Worm (Caenorhabditis elegans) whole organism, L3 larva: Measurements from ENCODE around the gene ctf-18.

Source experiments
- aly-2 ChIP-seq: fragments of 150-350 bp; optimal IDR thresholded peaks from 2 replicates; lab custom pipeline; 2014; ENCODE audit warnings: missing biosample characterization, missing genetic modification characterization
- ama-1 ChIP-seq: fragments of 150-350 bp; optimal IDR thresholded peaks from 2 replicates; lab custom pipeline; 2018
- ceh-16 ChIP-seq: sonication (generic microtip); optimal IDR thresholded peaks from 2 replicates; lab custom pipeline; 2017; ENCODE audit warnings: missing biosample characterization, missing genetic modification characterization
- ceh-28 ChIP-seq: fragments of 150-350 bp; optimal IDR thresholded peaks from 2 replicates; lab custom pipeline; 2014; ENCODE audit warnings: missing biosample characterization, missing genetic modification reagents, missing genetic modification characterization
- egl-27 ChIP-seq: sonication (generic microtip); optimal IDR thresholded peaks from 4 replicates; lab custom pipeline; 2017; ENCODE audit warnings: missing biosample characterization, missing genetic modification reagents, missing genetic modification characterization
- egl-5 ChIP-seq: fragments of 150-350 bp; optimal IDR thresholded peaks from 2 replicates; lab custom pipeline; 2017; ENCODE audit warnings: missing biosample characterization, missing genetic modification reagents, missing genetic modification characterization, inconsistent platforms
- elt-1 ChIP-seq: fragments of 150-350 bp; optimal IDR thresholded peaks from 2 replicates; lab custom pipeline; 2014; ENCODE audit warnings: missing biosample characterization, missing genetic modification characterization
- elt-2 ChIP-seq: sonication (generic microtip); optimal IDR thresholded peaks from 2 replicates; lab custom pipeline; 2016; ENCODE audit warnings: missing genetic modification reagents, mild to moderate bottlenecking, missing genetic modification characterization, missing compliant biosample characterization
- elt-3 ChIP-seq, 3 experiments: fragments of 150-350 bp in 1 of 3; sonication (generic microtip) in 2 of 3; optimal IDR thresholded peaks; 2 replicates in 2 of 3; 4 replicates in 1 of 3; lab custom pipeline; 2014 to 2017; ENCODE audit warnings: missing biosample characterization in 3 of 3, missing genetic modification characterization in 3 of 3
- eor-1 ChIP-seq, 2 experiments: fragments of 150-350 bp; optimal IDR thresholded peaks; 2 replicates each; lab custom pipeline; 2014 to 2018; ENCODE audit warnings: missing biosample characterization in 2 of 2, missing genetic modification characterization in 2 of 2
- fkh-10 ChIP-seq: sonication (generic microtip); optimal IDR thresholded peaks from 2 replicates; lab custom pipeline; 2017; ENCODE audit warnings: missing biosample characterization, missing genetic modification reagents, missing genetic modification characterization
- fkh-2 ChIP-seq: fragments of 150-350 bp; optimal IDR thresholded peaks from 2 replicates; lab custom pipeline; 2014; ENCODE audit warnings: missing biosample characterization, missing genetic modification reagents, missing genetic modification characterization
- fos-1 ChIP-seq: fragments of 150-350 bp; optimal IDR thresholded peaks from 2 replicates; lab custom pipeline; 2014; ENCODE audit warnings: missing biosample characterization, missing genetic modification characterization
- hmg-11 ChIP-seq: sonication (generic microtip); optimal IDR thresholded peaks from 2 replicates; lab custom pipeline; 2016; ENCODE audit warnings: missing genetic modification characterization, missing compliant biosample characterization
- jun-1 ChIP-seq: fragments of 150-350 bp; optimal IDR thresholded peaks from 2 replicates; lab custom pipeline; 2014; ENCODE audit warnings: missing biosample characterization, missing genetic modification reagents, missing genetic modification characterization
- lin-15B ChIP-seq: fragments of 150-350 bp; optimal IDR thresholded peaks from 2 replicates; lab custom pipeline; 2014; ENCODE audit warnings: missing biosample characterization, missing genetic modification characterization
- lsy-12 ChIP-seq: sonication (generic microtip); optimal IDR thresholded peaks from 2 replicates; lab custom pipeline; 2016; ENCODE audit warnings: mild to moderate bottlenecking, missing genetic modification characterization, missing compliant biosample characterization
- mdl-1 ChIP-seq: fragments of 150-350 bp; optimal IDR thresholded peaks from 2 replicates; lab custom pipeline; 2014; ENCODE audit warnings: missing biosample characterization, missing genetic modification characterization
- mml-1 ChIP-seq: fragments of 150-350 bp; sonication (generic microtip); optimal IDR thresholded peaks from 3 replicates; lab custom pipeline; 2014; ENCODE audit warnings: missing biosample characterization, missing genetic modification characterization
- nfya-1 ChIP-seq: sonication (generic microtip); optimal IDR thresholded peaks from 2 replicates; lab custom pipeline; 2017; ENCODE audit warnings: missing genetic modification characterization, mild to moderate bottlenecking, missing compliant biosample characterization, antibody characterized with exemption, moderate library complexity; ENCODE audit not compliant: insufficient read depth
- nhr-11 ChIP-seq: fragments of 150-350 bp; optimal IDR thresholded peaks from 2 replicates; lab custom pipeline; 2014; ENCODE audit warnings: missing biosample characterization, missing genetic modification characterization
- nhr-23 ChIP-seq: fragments of 150-350 bp; optimal IDR thresholded peaks from 2 replicates; lab custom pipeline; 2014; ENCODE audit warnings: missing biosample characterization, missing genetic modification reagents, missing genetic modification characterization
- nhr-25 ChIP-seq: sonication (generic microtip); optimal IDR thresholded peaks from 2 replicates; lab custom pipeline; 2017; ENCODE audit warnings: missing biosample characterization, missing genetic modification characterization
- nhr-28 ChIP-seq: fragments of 150-350 bp; optimal IDR thresholded peaks from 2 replicates; lab custom pipeline; 2014; ENCODE audit warnings: missing biosample characterization, missing genetic modification characterization
- nhr-43 ChIP-seq: sonication (generic microtip); optimal IDR thresholded peaks from 2 replicates; lab custom pipeline; 2016; ENCODE audit warnings: mild to moderate bottlenecking, missing genetic modification characterization, missing compliant biosample characterization; ENCODE audit not compliant: poor library complexity, severe bottlenecking
- nhr-67 ChIP-seq: fragments of 150-350 bp; optimal IDR thresholded peaks from 2 replicates; lab custom pipeline; 2014; ENCODE audit warnings: missing biosample characterization, missing genetic modification characterization
- nhr-76 ChIP-seq: fragments of 150-350 bp; sonication (generic microtip); optimal IDR thresholded peaks from 5 replicates; lab custom pipeline; 2014; ENCODE audit warnings: missing biosample characterization, missing genetic modification characterization
- nhr-77 ChIP-seq: fragments of 150-350 bp; optimal IDR thresholded peaks from 2 replicates; lab custom pipeline; 2014; ENCODE audit warnings: missing biosample characterization, missing genetic modification characterization
- pqm-1 ChIP-seq: fragments of 150-350 bp; optimal IDR thresholded peaks from 2 replicates; lab custom pipeline; 2017; ENCODE audit warnings: missing biosample characterization, missing genetic modification characterization, inconsistent platforms
- sea-2 ChIP-seq: fragments of 150-350 bp; sonication (generic microtip); optimal IDR thresholded peaks from 4 replicates; lab custom pipeline; 2014; ENCODE audit warnings: missing biosample characterization, missing genetic modification reagents, missing genetic modification characterization
- skn-1 ChIP-seq: fragments of 150-350 bp; optimal IDR thresholded peaks from 2 replicates; lab custom pipeline; 2014; ENCODE audit warnings: missing biosample characterization, missing genetic modification characterization
- tbx-2 ChIP-seq: sonication (generic microtip); optimal IDR thresholded peaks from 2 replicates; lab custom pipeline; 2016; ENCODE audit warnings: mild to moderate bottlenecking, missing genetic modification characterization, missing compliant biosample characterization
- unc-39 ChIP-seq: sonication (generic microtip); optimal IDR thresholded peaks from 4 replicates; lab custom pipeline; 2017; ENCODE audit warnings: missing biosample characterization, missing genetic modification characterization
- unc-62 ChIP-seq: fragments of 150-350 bp; sonication (generic microtip); optimal IDR thresholded peaks from 4 replicates; lab custom pipeline; 2014; ENCODE audit warnings: missing biosample characterization, missing genetic modification reagents, missing genetic modification characterization
- zag-1 ChIP-seq: fragments of 150-350 bp; optimal IDR thresholded peaks from 2 replicates; lab custom pipeline; 2014; ENCODE audit warnings: missing biosample characterization, missing genetic modification characterization
- ztf-11 ChIP-seq: fragments of 150-350 bp; optimal IDR thresholded peaks from 2 replicates; lab custom pipeline; 2014; ENCODE audit warnings: missing biosample characterization, missing genetic modification characterization

ctf-18 gene

DNA sequence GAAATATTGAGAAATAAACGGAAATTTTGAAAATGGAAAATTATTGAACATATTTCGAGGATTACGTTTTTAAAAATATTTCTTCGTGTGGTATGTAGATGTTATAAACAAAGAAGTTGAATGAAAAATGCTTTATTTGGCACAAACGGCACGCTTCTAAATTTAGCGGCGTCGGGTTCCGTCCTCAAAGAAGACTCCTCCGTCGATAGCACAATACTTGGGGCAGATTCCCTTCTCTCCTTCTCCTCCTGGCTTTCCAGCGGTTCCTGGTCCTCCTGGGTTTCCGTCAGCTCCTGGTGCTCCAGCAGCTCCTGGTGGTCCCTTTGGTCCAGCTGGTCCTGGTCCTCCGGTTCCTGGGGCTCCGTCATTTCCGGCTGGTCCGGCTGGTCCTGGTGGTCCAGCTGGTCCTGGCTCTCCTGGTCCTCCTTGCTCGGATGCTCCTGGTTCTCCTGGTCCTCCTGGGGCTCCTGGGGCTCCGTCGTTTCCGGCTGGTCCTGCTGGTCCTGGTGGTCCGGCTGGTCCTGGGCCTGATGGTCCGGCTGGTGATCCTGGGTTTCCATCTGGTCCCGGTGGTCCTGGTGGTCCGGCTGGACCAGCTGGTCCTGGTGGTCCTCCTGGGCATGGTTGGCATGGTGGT is 42.0 kb downstream of the ctf-18 start, which contains the start of gene W01B6.8:
Gene W01B6.8, minus strand, starts transcription at position 51 of the 637 bp plus-strand sequence.
- TF ChIP-seq nhr-28 (no peak), zag-1 (tag; lab: Kevin White, UChicago) (no peak), egl-5 (tag; lab: Kevin White, UChicago) (no peak), hmg-11 (tag; lab: Kevin White, UChicago) (no peak), ceh-28 (tag; lab: Kevin White, UChicago) (no peak), elt-2 (tag; lab: Kevin White, UChicago) (no peak), nhr-23 (tag; lab: Kevin White, UChicago) (no peak)

DNA sequence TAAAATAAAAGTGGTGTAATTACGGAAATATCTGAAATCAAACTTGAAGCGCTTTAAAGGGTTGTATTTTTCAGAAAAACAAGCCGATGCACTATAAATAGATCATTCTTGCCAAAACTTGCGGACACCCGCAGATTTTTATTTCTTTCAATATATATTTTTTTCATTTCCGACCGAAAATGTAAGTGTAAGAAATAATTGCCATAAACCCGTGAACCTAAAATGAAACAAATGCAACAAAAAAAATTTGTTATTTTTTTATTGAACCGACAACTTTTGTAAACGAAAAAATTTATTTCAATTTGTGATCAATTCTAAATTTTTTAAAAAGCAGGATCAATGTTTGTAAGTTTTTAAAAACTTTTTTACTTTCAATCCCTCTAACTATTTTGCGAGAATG is 45.6 kb downstream of the ctf-18 start, which contains the start of gene W01B6.6:
Gene W01B6.6, plus strand, starts transcription at position 301 of the 400 bp plus-strand sequence.
- TF ChIP-seq nhr-28 = no peak
- TF ChIP-seq fkh-10 (GFP tag; lab: Kevin White, UChicago) = no peak
- no peak for TF ChIP-seq unc-39
- TF ChIP-seq nhr-11 (tag; lab: Kevin White, UChicago) = no peak
- no peak for TF ChIP-seq sea-2 (GFP tag; lab: Kevin White, UChicago)
- no peak for TF ChIP-seq lin-15B (tag; lab: Kevin White, UChicago)
- no peak for TF ChIP-seq nhr-25 (tag; lab: Kevin White, UChicago)
- no peak for TF ChIP-seq skn-1 (tag; lab: Kevin White, UChicago)
- TF ChIP-seq egl-27 (tag; lab: Kevin White, UChicago) = no peak
- no peak for TF ChIP-seq elt-1
- no peak for TF ChIP-seq nhr-23 (tag; lab: Kevin White, UChicago)
- no peak for TF ChIP-seq egl-5 (tag; lab: Kevin White, UChicago)
- no peak for TF ChIP-seq nfya-1 (tag; lab: Kevin White, UChicago)
- TF ChIP-seq jun-1 = no peak
- TF ChIP-seq ama-1 (lab: Kevin White, UChicago) = no peak
- TF ChIP-seq nhr-76 (tag; lab: Kevin White, UChicago) = no peak

DNA sequence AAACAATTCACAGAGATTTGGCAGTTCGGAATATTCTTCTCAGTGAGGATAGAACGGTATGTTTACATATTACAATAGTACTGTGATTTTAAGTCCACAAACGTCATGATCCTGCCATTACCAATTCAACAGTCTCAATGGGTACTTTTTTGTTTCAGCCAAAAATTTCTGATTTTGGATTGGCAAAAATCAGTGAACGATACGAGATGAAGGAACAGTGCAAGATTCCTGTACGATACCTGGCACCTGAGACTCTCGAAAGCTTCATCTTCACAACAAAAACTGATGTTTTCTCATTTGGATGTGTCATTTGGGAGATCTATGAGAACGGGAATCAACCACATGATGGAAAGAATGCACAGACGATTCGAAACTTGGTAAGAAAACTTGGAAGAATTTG is 48.4 kb downstream of the ctf-18 start:
- TF ChIP-seq fos-1 (tag; lab: Kevin White, UChicago) = no peak
- TF ChIP-seq skn-1 (tag; lab: Kevin White, UChicago) = no peak
- TF ChIP-seq mml-1 (tag; lab: Kevin White, UChicago) = no peak
- TF ChIP-seq nfya-1 (tag; lab: Kevin White, UChicago) = no peak
- no peak for TF ChIP-seq elt-1
- TF ChIP-seq nhr-67 = no peak
- no peak for TF ChIP-seq egl-5 (tag; lab: Kevin White, UChicago)
- no peak for TF ChIP-seq tbx-2
- no peak for TF ChIP-seq fkh-2

DNA sequence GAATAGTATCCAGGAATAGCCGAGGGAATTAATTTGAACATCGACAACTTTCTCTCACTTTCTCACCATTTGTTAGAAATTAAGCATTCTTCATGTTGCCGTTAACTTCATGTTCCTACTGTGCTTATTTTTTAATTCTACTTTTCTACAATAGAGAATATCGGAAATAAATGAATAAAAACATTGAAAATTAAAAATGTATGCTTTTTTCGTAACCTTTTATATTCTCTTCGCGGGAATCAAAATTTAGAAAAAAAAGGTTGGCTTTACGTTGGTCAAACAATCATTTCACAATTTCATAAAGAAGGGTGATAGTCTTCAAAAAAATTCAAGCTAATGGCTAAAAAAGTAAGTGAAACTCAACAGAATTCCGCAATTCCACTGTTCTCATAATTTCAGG is 50.5 kb downstream of the ctf-18 start, which contains the start of gene W01B6.5:
Gene W01B6.5, plus strand, starts transcription at position 301 of the 400 bp plus-strand sequence.
- TF ChIP-seq nhr-77 (tag; lab: Kevin White, UChicago) (no peak), skn-1 (tag; lab: Kevin White, UChicago) (no peak), ceh-16 (tag; lab: Kevin White, UChicago) (no peak)
- TF ChIP-seq, all 47 proteins: peak for 0

- TF ChIP-seq unc-62 = no peak
- no peak for TF ChIP-seq fos-1 (tag; lab: Kevin White, UChicago)
- no peak for TF ChIP-seq hmg-11 (tag; lab: Kevin White, UChicago)
- TF ChIP-seq lsy-12 (tag; lab: Kevin White, UChicago) = no peak
- no peak for TF ChIP-seq pqm-1
- TF ChIP-seq aly-2 (tag; lab: Kevin White, UChicago) = no peak
- no peak for TF ChIP-seq egl-27 (tag; lab: Kevin White, UChicago)
- TF ChIP-seq nhr-28 = no peak
- TF ChIP-seq unc-39 = no peak
- TF ChIP-seq eor-1 (tag; optimal IDR thresholded peaks at IDR 0.05; lab: Kevin White, UChicago) = no peak
- no peak for TF ChIP-seq nhr-43
- TF ChIP-seq nhr-77 (tag; lab: Kevin White, UChicago) = no peak
- no peak for TF ChIP-seq mml-1 (tag; lab: Kevin White, UChicago)
- TF ChIP-seq egl-5 (tag; lab: Kevin White, UChicago) = no peak
- no peak for TF ChIP-seq elt-3 (tag; optimal IDR thresholded peaks at IDR 0.05; lab: Kevin White, UChicago)
- TF ChIP-seq ztf-11 (tag; lab: Kevin White, UChicago) = no peak
- no peak for TF ChIP-seq nhr-23 (tag; lab: Kevin White, UChicago)
- TF ChIP-seq mdl-1 (tag; lab: Kevin White, UChicago) = no peak
Observed at ce11 chrIV:10075034-10075510, 51.4 kb downstream of the ctf-18 start, which contains the start of the genes ttbk-4 and W01B6.4. ttbk-4 (minus strand) TSS chrIV:10075134. W01B6.4 (plus strand) TSS chrIV:10075460.
